Worm (Caenorhabditis elegans): ENCODE results near the gene srh-282.

ce11 chrIV:322497-322896 lies 49.3 kb upstream of the srh-282 start, which contains the start of gene grl-26:
- TF ChIP-seq ztf-23 (GFP tag; IDR thresholded peaks at IDR 0.05) (peak; percentile 81), klf-2 (GFP tag; conservative IDR thresholded peaks at IDR 0.05) (peak; percentile 59), flt-1 (GFP tag; IDR thresholded peaks at IDR 0.05) (peak; percentile 75)
